Worm (Caenorhabditis elegans) whole organism, L4/young adult: Measurements from ENCODE around the gene dpyd-1.

Source experiments
- W03F9.2 ChIP-seq: fragments of 150-350 bp; optimal IDR thresholded peaks from 2 replicates; lab custom pipeline; 2014; ENCODE audit warnings: missing biosample characterization, missing genetic modification characterization
- dao-5 ChIP-seq: sonication (generic microtip); optimal IDR thresholded peaks from 2 replicates; lab custom pipeline; 2016; ENCODE audit warnings: missing genotype, missing genetic modification characterization, moderate library complexity, missing compliant biosample characterization

ce11 chrX:5476357-5476756 is 8.7 kb downstream of the dpyd-1 start:
- TF ChIP-seq W03F9.2 (tag; lab: Kevin White, UChicago) (no peak), dao-5 (tag; lab: Kevin White, UChicago) (no peak)
